Fruit fly (Drosophila melanogaster): ENCODE results near the gene CG34393.
A peak's percentile ranks its signal among the peaks of the same experiment; 100 is the strongest.

DNA sequence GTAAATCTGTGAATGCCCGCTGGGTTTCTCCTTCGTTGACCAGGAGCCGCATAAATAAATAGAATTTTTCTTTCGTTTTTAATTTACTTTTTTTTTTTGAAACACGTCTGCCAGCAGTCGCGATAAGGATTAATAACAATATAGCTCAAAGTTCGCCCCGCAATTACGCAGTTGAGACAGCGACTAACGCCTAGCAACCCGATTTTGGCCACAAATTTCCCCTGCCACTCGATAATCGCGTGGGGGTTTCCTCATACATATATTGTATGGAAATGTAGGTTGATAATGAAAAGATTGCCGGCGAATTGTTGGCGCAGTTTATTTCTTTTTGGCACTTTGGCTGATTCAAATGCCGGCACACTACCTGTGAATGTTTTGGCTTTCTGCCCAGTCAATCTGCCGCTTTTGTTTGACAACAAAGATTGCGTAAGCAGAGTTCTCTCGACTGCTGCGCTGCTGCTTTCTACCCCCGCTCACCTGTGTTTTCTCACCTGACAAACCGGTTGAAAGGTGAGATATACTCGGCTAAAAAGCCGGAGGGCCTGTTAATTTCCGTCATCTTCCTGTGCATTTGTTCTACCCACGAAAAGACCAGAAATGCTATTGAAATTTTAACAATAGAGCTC lies 35.2 kb downstream of the CG34393 start:
- TF ChIP-seq Myc (optimal IDR thresholded peaks at IDR 0.05) (no peak), woc (GFP tag; optimal IDR thresholded peaks at IDR 0.05) (no peak), Rel (GFP tag; optimal IDR thresholded peaks at IDR 0.05) (no peak), Rel (tag; optimal IDR thresholded peaks at IDR 0.05) (peak; percentile 99), jim (GFP tag; optimal IDR thresholded peaks at IDR 0.05) (no peak), Abd-B (GFP tag; optimal IDR thresholded peaks at IDR 0.05) (no peak), CG32264 (GFP tag; optimal IDR thresholded peaks at IDR 0.05) (no peak), Sp1 (GFP tag; optimal IDR thresholded peaks at IDR 0.05) (no peak), h (GFP tag; optimal IDR thresholded peaks at IDR 0.05) (no peak), Hr78 (GFP tag; optimal IDR thresholded peaks at IDR 0.05) (no peak), Dif (GFP tag; optimal IDR thresholded peaks at IDR 0.05; ENCODE audit: partially characterized antibody) (peak; percentile 7), foxo (GFP tag; optimal IDR thresholded peaks at IDR 0.05) (no peak), CG9705 (GFP tag; optimal IDR thresholded peaks at IDR 0.05) (no peak), brk (GFP tag; optimal IDR thresholded peaks at IDR 0.05) (no peak), Dfd (GFP tag; optimal IDR thresholded peaks at IDR 0.05) (no peak)

Data from whole organism, wandering third instar larva.